Worm (Caenorhabditis elegans): ENCODE measurements around the gene srh-34.

- no peak for TF ChIP-seq unc-39 (tag; optimal IDR thresholded peaks at IDR 0.05)
- TF ChIP-seq snpc-4 (tag; optimal IDR thresholded peaks at IDR 0.05) = no peak
- no peak for TF ChIP-seq unc-62 (GFP tag; optimal IDR thresholded peaks at IDR 0.05)
- TF ChIP-seq egl-27 (tag; optimal IDR thresholded peaks at IDR 0.05) = no peak
- TF ChIP-seq skn-1 (tag; optimal IDR thresholded peaks at IDR 0.05) = no peak
- TF ChIP-seq sea-2 (GFP tag; optimal IDR thresholded peaks at IDR 0.05) = no peak
- no peak for TF ChIP-seq aly-2 (tag; optimal IDR thresholded peaks at IDR 0.05)
- no peak for TF ChIP-seq pha-4 (tag; optimal IDR thresholded peaks at IDR 0.05)
- TF ChIP-seq ztf-11 (tag; optimal IDR thresholded peaks at IDR 0.05) = no peak
- no peak for TF ChIP-seq mml-1 (tag; optimal IDR thresholded peaks at IDR 0.05)
These were observed 22.3 kb downstream of the srh-34 start, which contains the start of gene B0554.5 for ce11 chrV:424140-424539.
